Fruit fly (Drosophila melanogaster): ENCODE results near the gene SLIRP1.
A peak's percentile ranks its signal among the peaks of the same experiment; 100 is the strongest.

The SLIRP1 gene

dm6 chrX:21319202-21319772 is at the start of gene SLIRP1, which contains the start of gene anox (continued):
- TF ChIP-seq CG30431 (GFP tag; optimal IDR thresholded peaks at IDR 0.05) (peak; percentile 70), Jarid2 (GFP tag; optimal IDR thresholded peaks at IDR 0.05) (peak; percentile 44), Aef1 (GFP tag; IDR thresholded peaks at IDR 0.05) (peak; percentile 78), HLH3B (GFP tag; IDR thresholded peaks at IDR 0.05) (peak; percentile 73), HHEX (GFP tag; optimal IDR thresholded peaks at IDR 0.05) (peak; percentile 80), Myb (GFP tag; optimal IDR thresholded peaks at IDR 0.05) (peak; percentile 45), bowl (GFP tag; IDR thresholded peaks at IDR 0.05) (0 out of 2 replicates have a peak, but pooled peaks have one; percentile 8), CG2116 (GFP tag; optimal IDR thresholded peaks at IDR 0.05) (peak; percentile 52), CG2120 (GFP tag; optimal IDR thresholded peaks at IDR 0.05) (peak; percentile 92), sens-2 (GFP tag; IDR thresholded peaks at IDR 0.05) (no peak), rib (GFP tag; IDR thresholded peaks at IDR 0.05) (0 out of 2 replicates have a peak, but pooled peaks have one; percentile 33), CG7556 (GFP tag; optimal IDR thresholded peaks at IDR 0.05) (peak; percentile 92), CG11695 (GFP tag; IDR thresholded peaks at IDR 0.05) (peak; percentile 89), lola (GFP tag; optimal IDR thresholded peaks at IDR 0.05) (peak in 1 of 3 experiments; percentile 92), CG4424 (GFP tag; optimal IDR thresholded peaks at IDR 0.05) (peak; percentile 89), Dek (tag; optimal IDR thresholded peaks at IDR 0.05) (peak; percentile 88), stwl (tag; optimal IDR thresholded peaks at IDR 0.05) (peak; percentile 23), Dip3 (GFP tag; optimal IDR thresholded peaks at IDR 0.05) (peak; percentile 65), phol (tag; optimal IDR thresholded peaks at IDR 0.05) (peak; percentile 93), p53 (GFP tag; optimal IDR thresholded peaks at IDR 0.05) (peak; percentile 9), Hey (tag; optimal IDR thresholded peaks at IDR 0.05) (no peak), hb (GFP tag; IDR thresholded peaks at IDR 0.05; ENCODE audit: partially characterized antibody) (no peak), ac (GFP tag; optimal IDR thresholded peaks at IDR 0.05) (peak; percentile 20), CG31365 (tag; optimal IDR thresholded peaks at IDR 0.05) (peak; percentile 46), crol (GFP tag; IDR thresholded peaks at IDR 0.05) (no peak), CG12299 (tag; optimal IDR thresholded peaks at IDR 0.05) (peak; percentile 84), eve (GFP tag; optimal IDR thresholded peaks at IDR 0.05) (no peak), Kr (GFP tag; optimal IDR thresholded peaks at IDR 0.05) (no peak), sob (GFP tag; IDR thresholded peaks at IDR 0.05) (peak; percentile 70), Pdp1 (GFP tag; optimal IDR thresholded peaks at IDR 0.05) (peak; percentile 82 to 97), br (optimal IDR thresholded peaks at IDR 0.05) (no peak), Asciz (GFP tag; optimal IDR thresholded peaks at IDR 0.05) (no peak), CG17612 (GFP tag; IDR thresholded peaks at IDR 0.05) (no peak), Sox100B (GFP tag; optimal IDR thresholded peaks at IDR 0.05) (peak; percentile 92), E2f1 (GFP tag; IDR thresholded peaks at IDR 0.05) (peak; percentile 85), jumu (GFP tag; optimal IDR thresholded peaks at IDR 0.05) (peak; percentile 67), CG3995 (GFP tag; optimal IDR thresholded peaks at IDR 0.05) (peak; percentile 43), CG8765 (GFP tag; IDR thresholded peaks at IDR 0.05) (peak; percentile 49; the same call in 1 of the 2 replicates), CG9932 (GFP tag; IDR thresholded peaks at IDR 0.05) (peak; percentile 86), CG14965 (GFP tag; optimal IDR thresholded peaks at IDR 0.05; ENCODE audit: borderline replicate concordance) (no peak), ase (GFP tag; IDR thresholded peaks at IDR 0.05) (peak; percentile 48; the same call in 1 of the 3 replicates), Six4 (GFP tag; optimal IDR thresholded peaks at IDR 0.05) (peak; percentile 82), CG33213 (GFP tag; optimal IDR thresholded peaks at IDR 0.05) (peak; percentile 45), CG1792 (GFP tag; optimal IDR thresholded peaks at IDR 0.05) (peak; percentile 18), CG43689 (GFP tag; IDR thresholded peaks at IDR 0.05) (no peak), Scr (GFP tag; IDR thresholded peaks at IDR 0.05; ENCODE audit: partially characterized antibody) (no peak), CG13123 (GFP tag; optimal IDR thresholded peaks at IDR 0.05) (peak; percentile 35), Antp (GFP tag; optimal IDR thresholded peaks at IDR 0.05) (peak; percentile 65), CG18262 (tag; optimal IDR thresholded peaks at IDR 0.05) (peak; percentile 93), CG12744 (GFP tag; optimal IDR thresholded peaks at IDR 0.05) (peak; percentile 67), CoRest (tag; optimal IDR thresholded peaks at IDR 0.05) (peak; percentile 96)

All from whole organism, embryonic.